Worm (Caenorhabditis elegans) whole organism, L2 larva: ENCODE results near the gene rpc-2.
A peak's percentile ranks its signal among the peaks of the same experiment; 100 is the strongest.

Source experiments
- C34F6.9 ChIP-seq: fragments of 150-350 bp; optimal IDR thresholded peaks from 2 replicates; lab custom pipeline; 2014; ENCODE audit warnings: missing biosample characterization, missing genetic modification characterization
- F13H6.1 ChIP-seq: sonication (generic microtip); optimal IDR thresholded peaks from 2 replicates; lab custom pipeline; 2016; ENCODE audit warnings: missing genetic modification characterization, missing compliant biosample characterization
- aly-2 ChIP-seq: fragments of 150-350 bp; optimal IDR thresholded peaks from 2 replicates; lab custom pipeline; 2014; ENCODE audit warnings: missing biosample characterization, missing genetic modification characterization
- ama-1 ChIP-seq: fragments of 150-350 bp; optimal IDR thresholded peaks from 2 replicates; lab custom pipeline; 2018; ENCODE audit warnings: inconsistent platforms
- blmp-1 ChIP-seq: sonication (generic microtip); optimal IDR thresholded peaks from 2 replicates; lab custom pipeline; 2017; ENCODE audit warnings: missing genetic modification characterization, mild to moderate bottlenecking, missing compliant biosample characterization, antibody characterized with exemption, moderate library complexity; ENCODE audit not compliant: insufficient read depth
- ceh-82 ChIP-seq: fragments of 150-350 bp; optimal IDR thresholded peaks from 2 replicates; lab custom pipeline; 2014; ENCODE audit warnings: missing biosample characterization, missing genetic modification characterization
- crh-2 ChIP-seq: sonication (generic microtip); optimal IDR thresholded peaks from 2 replicates; lab custom pipeline; 2017; ENCODE audit warnings: missing biosample characterization, missing genetic modification characterization
- egl-27 ChIP-seq: sonication (generic microtip); optimal IDR thresholded peaks from 3 replicates; lab custom pipeline; 2017; ENCODE audit warnings: missing biosample characterization, missing genetic modification reagents, missing genetic modification characterization
- elt-1 ChIP-seq: fragments of 150-350 bp; optimal IDR thresholded peaks from 2 replicates; lab custom pipeline; 2014; ENCODE audit warnings: missing biosample characterization, missing genetic modification characterization
- elt-3 ChIP-seq: sonication (generic microtip); optimal IDR thresholded peaks from 2 replicates; lab custom pipeline; 2017; ENCODE audit warnings: missing biosample characterization, missing genetic modification characterization
- fos-1 ChIP-seq: fragments of 150-350 bp; optimal IDR thresholded peaks from 2 replicates; lab custom pipeline; 2014; ENCODE audit warnings: missing biosample characterization, missing genetic modification characterization
- gmeb-1 ChIP-seq: fragments of 150-350 bp; optimal IDR thresholded peaks from 2 replicates; lab custom pipeline; 2014; ENCODE audit warnings: missing biosample characterization, missing genetic modification characterization
- lin-13 ChIP-seq: fragments of 150-350 bp; optimal IDR thresholded peaks from 2 replicates; lab custom pipeline; 2014; ENCODE audit warnings: missing biosample characterization, missing genetic modification reagents, missing genetic modification characterization
- lsy-2 ChIP-seq, 2 experiments: fragments of 150-350 bp in 1 of 2; sonication (generic microtip) in 1 of 2; optimal IDR thresholded peaks; 2 replicates each; lab custom pipeline; 2014 to 2017; ENCODE audit warnings: missing biosample characterization in 2 of 2, missing genetic modification characterization in 2 of 2
- mdl-1 ChIP-seq, 2 experiments: fragments of 150-350 bp in 1 of 2; sonication (generic microtip) in 1 of 2; optimal IDR thresholded peaks; 2 replicates each; lab custom pipeline; 2017; ENCODE audit warnings: missing biosample characterization in 2 of 2, missing genetic modification characterization in 2 of 2
- nhr-10 ChIP-seq: sonication (generic microtip); optimal IDR thresholded peaks from 2 replicates; lab custom pipeline; 2017; ENCODE audit warnings: missing biosample characterization, missing genetic modification characterization
- nhr-129 ChIP-seq: fragments of 150-350 bp; optimal IDR thresholded peaks from 2 replicates; lab custom pipeline; 2014; ENCODE audit warnings: missing biosample characterization, missing genetic modification characterization
- nhr-21 ChIP-seq: fragments of 150-350 bp; optimal IDR thresholded peaks from 2 replicates; lab custom pipeline; 2014; ENCODE audit warnings: missing biosample characterization, missing genetic modification characterization
- nhr-23 ChIP-seq: fragments of 150-350 bp; optimal IDR thresholded peaks from 2 replicates; lab custom pipeline; 2014; ENCODE audit warnings: missing biosample characterization, missing genetic modification reagents, missing genetic modification characterization
- nhr-237 ChIP-seq: fragments of 150-350 bp; optimal IDR thresholded peaks from 2 replicates; lab custom pipeline; 2014; ENCODE audit warnings: missing biosample characterization, missing genetic modification characterization
- nhr-25 ChIP-seq: fragments of 150-350 bp; sonication (generic microtip); optimal IDR thresholded peaks from 3 replicates; lab custom pipeline; 2014; ENCODE audit warnings: missing biosample characterization, missing genetic modification characterization
- peb-1 ChIP-seq: fragments of 150-350 bp; optimal IDR thresholded peaks from 2 replicates; lab custom pipeline; 2014; ENCODE audit warnings: missing biosample characterization, missing genetic modification characterization
- sma-3 ChIP-seq: sonication (generic microtip); optimal IDR thresholded peaks from 2 replicates; lab custom pipeline; 2016; ENCODE audit warnings: missing genetic modification reagents, missing genetic modification characterization, missing compliant biosample characterization
- sma-9 ChIP-seq, 2 experiments: fragments of 150-350 bp in 1 of 2; sonication (generic microtip) in 1 of 2; optimal IDR thresholded peaks; 2 replicates each; lab custom pipeline; 2014 to 2016; ENCODE audit warnings: missing genetic modification characterization in 2 of 2, mild to moderate bottlenecking in 1 of 2, missing biosample characterization in 1 of 2, missing compliant biosample characterization in 1 of 2, missing genetic modification reagents in 1 of 2, moderate library complexity in 1 of 2
- unc-39 ChIP-seq: fragments of 150-350 bp; optimal IDR thresholded peaks from 2 replicates; lab custom pipeline; 2014; ENCODE audit warnings: missing biosample characterization, missing genetic modification characterization
- unc-55 ChIP-seq: fragments of 150-350 bp; sonication (generic microtip); optimal IDR thresholded peaks from 3 replicates; lab custom pipeline; 2014; ENCODE audit warnings: missing biosample characterization, missing genetic modification reagents, missing genetic modification characterization
- unc-62 ChIP-seq: fragments of 150-350 bp; optimal IDR thresholded peaks from 2 replicates; lab custom pipeline; 2014; ENCODE audit warnings: missing biosample characterization, missing genetic modification reagents, missing genetic modification characterization
- ztf-4 ChIP-seq: fragments of 150-350 bp; optimal IDR thresholded peaks from 2 replicates; lab custom pipeline; 2014; ENCODE audit warnings: missing biosample characterization, missing genetic modification characterization

The rpc-2 gene

ce11 chrIII:5546309-5546708 lies 10.9 kb upstream of the rpc-2 start:
- TF ChIP-seq nhr-21 (tag; lab: Kevin White, UChicago) (peak; percentile 30), C34F6.9 (tag; lab: Kevin White, UChicago) (peak; percentile 21), egl-27 (tag; lab: Kevin White, UChicago) (no peak), nhr-25 (tag; lab: Kevin White, UChicago) (peak; percentile 12)

- TF ChIP-seq fos-1 (peak; percentile 87), crh-2 (tag; lab: Kevin White, UChicago) (peak; percentile 27), F13H6.1 (tag; lab: Kevin White, UChicago) (no peak)
Measured at ce11 chrIII:5546730-5547129, 10.4 kb upstream of the rpc-2 start, which contains the start of gene F09F7.5. Gene F09F7.5 (plus strand): TSS chrIII:5546987.

- TF ChIP-seq nhr-129 (tag; lab: Kevin White, UChicago) (peak; percentile 38), unc-62 (GFP tag; lab: Kevin White, UChicago) (no peak), elt-1 (tag; lab: Kevin White, UChicago) (no peak), nhr-21 (tag; lab: Kevin White, UChicago) (peak; percentile 34), nhr-10 (tag; lab: Kevin White, UChicago) (no peak), unc-55 (no peak), ceh-82 (no peak), blmp-1 (tag; lab: Kevin White, UChicago) (peak; percentile 31), nhr-237 (tag; lab: Kevin White, UChicago) (no peak), fos-1 (peak; percentile 29), sma-9 (GFP tag; optimal IDR thresholded peaks at IDR 0.05; lab: Kevin White, UChicago) (peak; percentile 24), sma-9 (tag; optimal IDR thresholded peaks at IDR 0.05; lab: Kevin White, UChicago) (no peak), sma-3 (GFP tag; lab: Kevin White, UChicago) (peak; percentile 6), nhr-25 (tag; lab: Kevin White, UChicago) (peak; percentile 44), peb-1 (tag; lab: Kevin White, UChicago) (no peak), ztf-4 (tag; lab: Kevin White, UChicago) (no peak)
Measured at ce11 chrIII:5550193-5550592, 7.0 kb upstream of the rpc-2 start.

- TF ChIP-seq unc-39 (tag; lab: Kevin White, UChicago): no peak
- peak; percentile 46 for TF ChIP-seq ztf-4 (tag; lab: Kevin White, UChicago)
- no peak for TF ChIP-seq ceh-82
- peak; percentile 31 for TF ChIP-seq lin-13
- TF ChIP-seq crh-2 (tag; lab: Kevin White, UChicago): peak; percentile 8
- peak; percentile 26 for TF ChIP-seq nhr-129 (tag; lab: Kevin White, UChicago)
- TF ChIP-seq nhr-23 (tag; lab: Kevin White, UChicago): no peak
- peak; percentile 24 for TF ChIP-seq sma-3 (GFP tag; lab: Kevin White, UChicago)
- TF ChIP-seq ama-1 (lab: Kevin White, UChicago): peak; percentile 79
- no peak for TF ChIP-seq elt-3 (tag; lab: Kevin White, UChicago)
- TF ChIP-seq lsy-2 (tag; optimal IDR thresholded peaks at IDR 0.05; lab: Kevin White, UChicago): peak in 1 of 2 experiments; percentile 19
- TF ChIP-seq mdl-1 (tag; optimal IDR thresholded peaks at IDR 0.05; lab: Kevin White, UChicago): no peak
Measured at ce11 chrIII:5550844-5551243, 6.3 kb upstream of the rpc-2 start.

- peak; percentile 75 for TF ChIP-seq F13H6.1 (tag; lab: Kevin White, UChicago)
- TF ChIP-seq mdl-1 (tag; optimal IDR thresholded peaks at IDR 0.05; lab: Kevin White, UChicago): peak; percentile 65 to 68
- TF ChIP-seq unc-39 (tag; lab: Kevin White, UChicago): no peak
- peak; percentile 40 for TF ChIP-seq elt-1 (tag; lab: Kevin White, UChicago)
- peak; percentile 78 for TF ChIP-seq crh-2 (tag; lab: Kevin White, UChicago)
- TF ChIP-seq fos-1: peak; percentile 51
- TF ChIP-seq C34F6.9 (tag; lab: Kevin White, UChicago): peak; percentile 65
- no peak for TF ChIP-seq ceh-82
- TF ChIP-seq unc-62 (GFP tag; lab: Kevin White, UChicago): no peak
- no peak for TF ChIP-seq lin-13
- TF ChIP-seq aly-2 (tag; lab: Kevin White, UChicago): no peak
- peak; percentile 74 for TF ChIP-seq nhr-21 (tag; lab: Kevin White, UChicago)
- peak; percentile 46 for TF ChIP-seq ztf-4 (tag; lab: Kevin White, UChicago)
- peak in 1 of 2 experiments; percentile 74 for TF ChIP-seq lsy-2 (tag; optimal IDR thresholded peaks at IDR 0.05; lab: Kevin White, UChicago)
- TF ChIP-seq blmp-1 (tag; lab: Kevin White, UChicago): peak; percentile 48
- TF ChIP-seq nhr-129 (tag; lab: Kevin White, UChicago): peak; percentile 91
- TF ChIP-seq sma-3 (GFP tag; lab: Kevin White, UChicago): peak; percentile 82
- TF ChIP-seq sma-9 (GFP tag; optimal IDR thresholded peaks at IDR 0.05; lab: Kevin White, UChicago): peak; percentile 95
- peak; percentile 36 for TF ChIP-seq sma-9 (tag; optimal IDR thresholded peaks at IDR 0.05; lab: Kevin White, UChicago)
- TF ChIP-seq nhr-25 (tag; lab: Kevin White, UChicago): peak; percentile 79
- peak; percentile 15 for TF ChIP-seq ama-1 (lab: Kevin White, UChicago)
- TF ChIP-seq gmeb-1: peak; percentile 60
Measured at ce11 chrIII:5552072-5552667, 5.0 kb upstream of the rpc-2 start, which contains the start of gene F09F7.6. Gene F09F7.6 (minus strand): TSS chrIII:5552135.
